Fruit fly (Drosophila melanogaster) ovary, adult (tissue): ENCODE measurements around the gene Pus1.

ENCODE experiments used
- CG17801 ChIP-seq: fragments of 200-800 bp; optimal IDR thresholded peaks from 2 replicates; lab custom pipeline; 2019; ENCODE audit warnings: missing biosample characterization, mild to moderate bottlenecking, missing genetic modification characterization, moderate library complexity; ENCODE audit not compliant: partially characterized antibody

Gene Pus1

dm6 chr3R:20604078-20604477 lies 11.6 kb upstream of the Pus1 start:
- no peak for TF ChIP-seq CG17801 (GFP tag; lab: Kevin White, UChicago)

- no peak for TF ChIP-seq CG17801 (GFP tag; lab: Kevin White, UChicago)
These were observed 10.1 kb upstream of the Pus1 start for dm6 chr3R:20602599-20602998.

- no peak for TF ChIP-seq CG17801 (GFP tag; lab: Kevin White, UChicago)
These were observed 7.6 kb upstream of the Pus1 start for dm6 chr3R:20600109-20600508.

dm6 chr3R:20597407-20598325 lies 5.2 kb upstream of the Pus1 start:
- TF ChIP-seq CG17801 (GFP tag; lab: Kevin White, UChicago), result no peak

- no peak for TF ChIP-seq CG17801 (GFP tag; lab: Kevin White, UChicago)
These were observed 4.0 kb upstream of the Pus1 start for dm6 chr3R:20596337-20596962.

dm6 chr3R:20595901-20596300 lies 3.4 kb upstream of the Pus1 start:
- no peak for TF ChIP-seq CG17801 (GFP tag; lab: Kevin White, UChicago)

dm6 chr3R:20595145-20595812 lies 2.8 kb upstream of the Pus1 start:
- TF ChIP-seq CG17801 (GFP tag; lab: Kevin White, UChicago), result no peak

dm6 chr3R:20594194-20595144 lies 2.0 kb upstream of the Pus1 start:
- peak; percentile 89 for TF ChIP-seq CG17801 (GFP tag; lab: Kevin White, UChicago)

- TF ChIP-seq CG17801 (GFP tag; lab: Kevin White, UChicago), result no peak
These were observed 980 bp upstream of the Pus1 start for dm6 chr3R:20593463-20593838.

- peak; percentile 67 for TF ChIP-seq CG17801 (GFP tag; lab: Kevin White, UChicago)
These were observed 4.0 kb downstream of the Pus1 start, which contains the start of gene Srp72 for dm6 chr3R:20588480-20588785. Srp72 (plus strand) TSS chr3R:20588711.

dm6 chr3R:20587630-20588479 lies 4.6 kb downstream of the Pus1 start, which contains the start of gene Septin2:
Septin2 (minus strand) TSS chr3R:20588356.
- TF ChIP-seq CG17801 (GFP tag; lab: Kevin White, UChicago), result peak; percentile 65

dm6 chr3R:20586409-20586808 lies 6.1 kb downstream of the Pus1 start:
- TF ChIP-seq CG17801 (GFP tag; lab: Kevin White, UChicago), result no peak

dm6 chr3R:20585566-20585965 lies 6.9 kb downstream of the Pus1 start, which contains the start of gene CG16953:
CG16953 (minus strand) TSS chr3R:20585833.
- TF ChIP-seq CG17801 (GFP tag; lab: Kevin White, UChicago), result peak; percentile 40
